Worm (Caenorhabditis elegans) whole organism, early embryonic: ENCODE results near the gene C09H10.9.

ENCODE experiments used
- ceh-36 ChIP-seq: sonication (generic microtip); optimal IDR thresholded peaks from 2 replicates; lab custom pipeline; 2016; ENCODE audit warnings: missing genetic modification characterization, inconsistent platforms, missing compliant biosample characterization
- scrt-1 ChIP-seq: fragments of 200-800 bp; sonication (Bioruptor generic); IDR thresholded peaks from 2 replicates; pipeline ENCODE4 v1.3.6; 2022; ENCODE audit warnings: missing genetic modification characterization, missing compliant biosample characterization
- sea-1 ChIP-seq: fragments of 200-800 bp; sonication (Bioruptor generic); conservative IDR thresholded peaks from 2 replicates; pipeline ENCODE4 v1.3.6; 2022; ENCODE audit warnings: missing genetic modification characterization, missing compliant biosample characterization
- tbx-11 ChIP-seq: fragments of 200-800 bp; sonication (Bioruptor generic); IDR thresholded peaks from 2 replicates; pipeline ENCODE4 v1.3.6; 2022; ENCODE audit warnings: missing genetic modification characterization, missing compliant biosample characterization

ce11 chrII:11092413-11092812 lies 11.8 kb upstream of the C09H10.9 start, which contains the start of gene rpl-42:
- TF ChIP-seq tbx-11 (GFP tag; lab: Robert Waterston, UW) (no peak), scrt-1 (GFP tag; lab: Robert Waterston, UW) (no peak), sea-1 (no peak), ceh-36 (no peak)
